Worm (Caenorhabditis elegans): ENCODE measurements around the gene sumv-2.

sumv-2 gene

DNA sequence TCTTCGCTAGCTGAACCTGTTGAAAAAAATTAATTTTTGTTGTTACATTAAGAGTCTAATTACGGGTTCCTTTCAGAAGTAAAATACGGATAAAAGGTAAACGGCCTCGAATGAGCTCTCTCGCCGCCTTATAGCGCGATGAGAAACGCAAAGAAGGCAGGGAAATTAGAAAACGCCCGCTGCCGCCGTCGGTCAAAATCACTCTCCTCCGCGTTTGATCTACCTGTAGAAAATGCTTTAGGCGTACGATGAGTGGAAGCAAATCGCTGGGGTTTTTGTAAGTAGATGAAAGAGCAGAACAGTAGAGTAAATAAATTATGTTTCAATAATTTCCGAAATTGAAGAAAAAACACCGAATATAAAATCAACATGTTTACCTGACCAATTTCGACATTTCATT is 19.8 kb downstream of the sumv-2 start (continued):
- TF ChIP-seq B0035.1 (tag; optimal IDR thresholded peaks at IDR 0.05) (no peak), cebp-2 (GFP tag; IDR thresholded peaks at IDR 0.05) (no peak), ceh-91 (GFP tag; IDR thresholded peaks at IDR 0.05) (peak; percentile 41; the same call in 1 of the 2 replicates), aptf-3 (GFP tag; IDR thresholded peaks at IDR 0.05) (no peak), F33H1.4 (GFP tag; IDR thresholded peaks at IDR 0.05) (0 out of 2 replicates have a peak, but pooled peaks have one; percentile 12), dox-1 (GFP tag; IDR thresholded peaks at IDR 0.05) (no peak), nhr-90 (tag; optimal IDR thresholded peaks at IDR 0.05) (no peak), madf-8 (GFP tag; conservative IDR thresholded peaks at IDR 0.05) (peak; percentile 75), Y79H2A.3 (GFP tag; conservative IDR thresholded peaks at IDR 0.05) (no peak), snpc-1.1 (tag; optimal IDR thresholded peaks at IDR 0.05; ENCODE audit: insufficient read depth) (no peak), attf-6 (GFP tag; IDR thresholded peaks at IDR 0.05) (no peak), athp-1 (tag; optimal IDR thresholded peaks at IDR 0.05) (no peak), ama-1 (optimal IDR thresholded peaks at IDR 0.05) (no peak), ama-1 (GFP tag; optimal IDR thresholded peaks at IDR 0.05) (no peak), K12H6.12 (tag; optimal IDR thresholded peaks at IDR 0.05) (no peak), madf-6 (GFP tag; IDR thresholded peaks at IDR 0.05) (peak; percentile 88), egl-44 (GFP tag; IDR thresholded peaks at IDR 0.05) (no peak)

DNA sequence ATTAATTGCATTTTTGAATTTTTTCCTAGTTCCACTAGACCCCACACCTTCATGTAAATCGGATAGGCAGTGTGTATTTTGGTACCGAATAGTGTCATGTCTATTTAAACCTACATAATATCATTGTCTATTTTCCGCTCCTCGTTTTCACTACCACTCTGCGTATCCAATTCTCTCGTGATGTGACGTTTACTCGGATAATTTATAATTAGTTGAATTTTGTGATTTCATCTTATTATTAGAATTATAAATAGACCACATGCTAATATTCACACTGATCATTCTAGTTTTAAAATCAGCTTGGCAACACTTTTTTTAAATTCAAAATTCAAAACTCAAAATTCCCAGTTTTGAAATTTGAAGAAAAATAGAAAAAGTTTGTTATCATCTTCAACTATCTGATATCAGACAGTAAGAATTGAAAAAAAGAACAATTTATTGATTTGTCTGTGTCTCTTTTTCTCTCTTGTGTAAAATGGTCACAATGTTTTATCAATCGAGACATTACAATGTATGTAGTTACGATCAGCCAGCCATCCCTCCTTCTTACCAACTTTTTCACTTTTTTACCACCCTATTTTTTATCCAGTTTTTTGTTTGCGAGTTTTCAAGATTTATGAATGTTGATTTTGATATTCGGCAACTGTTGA is 23.3 kb downstream of the sumv-2 start:
- TF ChIP-seq hlh-26 (GFP tag; conservative IDR thresholded peaks at IDR 0.05) (no peak), nhr-80 (tag; optimal IDR thresholded peaks at IDR 0.05) (peak; percentile 32)

DNA sequence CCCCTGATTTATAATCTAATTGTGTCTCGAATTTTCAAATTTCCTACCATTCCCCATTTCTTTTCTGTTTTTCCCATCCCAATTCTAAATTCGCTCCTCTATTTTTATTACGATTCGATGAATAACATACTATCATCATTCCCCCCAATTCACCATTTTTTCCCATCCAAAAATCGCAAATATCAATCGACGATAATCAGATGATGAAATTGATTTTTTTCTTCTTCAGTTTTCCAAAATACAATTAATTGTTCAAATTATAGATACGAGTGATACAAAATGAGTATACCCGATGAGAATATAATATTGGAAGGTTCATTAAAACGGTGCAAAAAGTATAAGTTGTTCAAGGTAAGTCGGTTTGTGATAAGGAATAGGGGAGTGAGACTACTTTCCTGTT is 25.3 kb downstream of the sumv-2 start, which contains the start of gene soc-1:
Gene soc-1 (plus strand): TSS at position 262 of the 400 bp plus-strand sequence.
- TF ChIP-seq nfya-1 (tag; optimal IDR thresholded peaks at IDR 0.05; ENCODE audit: borderline replicate concordance, insufficient read depth): no peak
- no peak for TF ChIP-seq hmg-20 (GFP tag; IDR thresholded peaks at IDR 0.05)
- TF ChIP-seq xnd-1 (tag; optimal IDR thresholded peaks at IDR 0.05): no peak

DNA sequence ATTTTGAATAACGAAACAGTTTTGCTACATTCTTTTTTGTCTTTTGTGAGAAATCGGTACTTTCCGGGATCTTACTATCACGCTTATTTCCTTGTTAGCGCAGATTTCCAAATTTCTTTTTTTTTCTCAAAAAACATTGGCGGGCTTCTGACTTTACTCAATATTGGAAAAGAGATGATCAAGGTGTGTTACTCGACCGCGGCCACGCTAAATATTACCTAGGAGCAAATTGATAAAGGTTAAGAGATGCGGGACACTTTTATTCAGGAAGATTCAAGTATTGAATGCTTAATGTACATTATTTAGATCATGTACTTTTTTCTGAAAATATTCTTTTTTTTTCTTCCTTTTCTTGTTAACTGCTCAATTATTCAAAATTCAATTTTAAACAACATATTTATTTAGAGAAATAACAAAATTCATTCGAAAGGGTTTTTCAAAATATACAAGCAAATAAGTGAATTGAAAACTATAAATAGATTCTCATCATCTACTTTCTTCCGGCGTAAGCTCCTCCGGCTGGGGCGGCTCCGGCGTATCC is 30.0 kb downstream of the sumv-2 start:
- no peak for TF ChIP-seq madf-6 (GFP tag; IDR thresholded peaks at IDR 0.05)
- TF ChIP-seq F49E8.2 (tag; optimal IDR thresholded peaks at IDR 0.05; ENCODE audit: insufficient read depth): no peak
- no peak for TF ChIP-seq madf-3 (GFP tag; IDR thresholded peaks at IDR 0.05)
- TF ChIP-seq lin-35 (GFP tag; optimal IDR thresholded peaks at IDR 0.05): no peak
- TF ChIP-seq ceh-100 (GFP tag; IDR thresholded peaks at IDR 0.05): no peak
- no peak for TF ChIP-seq F10E7.11 (tag; optimal IDR thresholded peaks at IDR 0.05)
- TF ChIP-seq mel-28 (tag; optimal IDR thresholded peaks at IDR 0.05; ENCODE audit: borderline replicate concordance): no peak
- no peak for TF ChIP-seq F39B2.1 (GFP tag; IDR thresholded peaks at IDR 0.05)
- TF ChIP-seq lin-40 (tag; optimal IDR thresholded peaks at IDR 0.05): no peak
- TF ChIP-seq ztf-28 (GFP tag; IDR thresholded peaks at IDR 0.05): no peak
- TF ChIP-seq ets-4 (GFP tag; optimal IDR thresholded peaks at IDR 0.05): no peak
- TF ChIP-seq nhr-120 (GFP tag; IDR thresholded peaks at IDR 0.05): no peak
- no peak for TF ChIP-seq ceh-58 (GFP tag; IDR thresholded peaks at IDR 0.05)
- TF ChIP-seq unc-62 (GFP tag; optimal IDR thresholded peaks at IDR 0.05): no peak
- TF ChIP-seq nfyb-1 (GFP tag; IDR thresholded peaks at IDR 0.05): no peak
- no peak for TF ChIP-seq hlh-26 (GFP tag; conservative IDR thresholded peaks at IDR 0.05)
- TF ChIP-seq fkh-3 (tag; optimal IDR thresholded peaks at IDR 0.05): no peak
- no peak for TF ChIP-seq ztf-18 (tag; optimal IDR thresholded peaks at IDR 0.05)
- TF ChIP-seq him-1 (tag; optimal IDR thresholded peaks at IDR 0.05): no peak
- TF ChIP-seq ZK185.1 (tag; optimal IDR thresholded peaks at IDR 0.05; ENCODE audit: poor library complexity, severe bottlenecking): no peak

Data from whole organism, young adult.